Fruit fly (Drosophila melanogaster) whole organism, prepupa: ENCODE results near the gene CG14441.

Source experiments
- Blimp-1 ChIP-seq: fragments of 200-800 bp; sonication (Bioruptor generic); optimal IDR thresholded peaks from 3 replicates; lab custom pipeline; 2017; ENCODE audit warnings: missing biosample characterization, missing genetic modification characterization, mild to moderate bottlenecking, moderate library complexity, missing genetic modification reagents
- CG10669 ChIP-seq: fragments of 200-800 bp; sonication (Bioruptor generic); optimal IDR thresholded peaks from 3 replicates; lab custom pipeline; 2018; ENCODE audit warnings: missing biosample characterization, mild to moderate bottlenecking, missing genetic modification characterization, moderate library complexity
- CG16779 ChIP-seq: fragments of 200-800 bp; sonication (Bioruptor generic); optimal IDR thresholded peaks from 3 replicates; lab custom pipeline; 2017; ENCODE audit warnings: missing biosample characterization, mild to moderate bottlenecking, missing genetic modification characterization
- CG3032 ChIP-seq: fragments of 200-800 bp; optimal IDR thresholded peaks from 2 replicates; lab custom pipeline; 2019; ENCODE audit warnings: missing biosample characterization, mild to moderate bottlenecking, missing genetic modification characterization, moderate library complexity
- OdsH ChIP-seq: fragments of 200-800 bp; sonication (Bioruptor generic); optimal IDR thresholded peaks from 3 replicates; lab custom pipeline; 2016; ENCODE audit warnings: missing biosample characterization, missing genetic modification characterization
- pdm3 ChIP-seq: fragments of 200-800 bp; sonication (Bioruptor generic); optimal IDR thresholded peaks from 3 replicates; lab custom pipeline; 2016; ENCODE audit warnings: missing biosample characterization, missing genetic modification characterization

dm6 chrX:6710665-6711064 is 11.4 kb downstream of the CG14441 start:
- no peak for TF ChIP-seq pdm3 (GFP tag; lab: Kevin White, UChicago)
- no peak for TF ChIP-seq OdsH (GFP tag; lab: Kevin White, UChicago)
- no peak for TF ChIP-seq CG3032 (tag; lab: Kevin White, UChicago)
- no peak for TF ChIP-seq CG10669 (GFP tag; lab: Kevin White, UChicago)
- TF ChIP-seq Blimp-1 (GFP tag; lab: Kevin White, UChicago): no peak
- TF ChIP-seq CG16779 (tag; lab: Kevin White, UChicago): no peak
